Worm (Caenorhabditis elegans): ENCODE results near the gene T26C12.3.

ce11 chrIV:3299229-3299628 is 26.0 kb upstream of the T26C12.3 start:
- TF ChIP-seq W03F9.2 (tag; optimal IDR thresholded peaks at IDR 0.05) (no peak), dao-5 (tag; optimal IDR thresholded peaks at IDR 0.05) (no peak), him-1 (tag; optimal IDR thresholded peaks at IDR 0.05) (no peak)
